Fruit fly (Drosophila melanogaster) whole organism, prepupa: ENCODE results near the gene His2Av.

ENCODE experiments used
- Blimp-1 ChIP-seq: fragments of 200-800 bp; sonication (Bioruptor generic); optimal IDR thresholded peaks from 3 replicates; lab custom pipeline; 2017; ENCODE audit warnings: missing biosample characterization, missing genetic modification characterization, mild to moderate bottlenecking, moderate library complexity, missing genetic modification reagents
- CG1621 ChIP-seq: fragments of 200-800 bp; sonication (Bioruptor generic); optimal IDR thresholded peaks from 3 replicates; lab custom pipeline; 2018; ENCODE audit warnings: missing biosample characterization, mild to moderate bottlenecking, missing genetic modification characterization
- CG16779 ChIP-seq: fragments of 200-800 bp; sonication (Bioruptor generic); optimal IDR thresholded peaks from 3 replicates; lab custom pipeline; 2017; ENCODE audit warnings: missing biosample characterization, mild to moderate bottlenecking, missing genetic modification characterization
- CG4318 ChIP-seq: fragments of 200-800 bp; sonication (Bioruptor generic); optimal IDR thresholded peaks from 3 replicates; lab custom pipeline; 2017; ENCODE audit warnings: missing biosample characterization, mild to moderate bottlenecking, missing genetic modification characterization
- CG7368 ChIP-seq: fragments of 200-800 bp; sonication (Bioruptor generic); optimal IDR thresholded peaks from 3 replicates; lab custom pipeline; 2016; ENCODE audit warnings: missing biosample characterization, missing genetic modification characterization
- Ets96B ChIP-seq: fragments of 200-800 bp; optimal IDR thresholded peaks from 2 replicates; lab custom pipeline; 2019; ENCODE audit warnings: missing biosample characterization, mild to moderate bottlenecking, missing genetic modification characterization, moderate library complexity
- Met ChIP-seq: fragments of 200-800 bp; sonication (Bioruptor generic); optimal IDR thresholded peaks from 3 replicates; lab custom pipeline; 2016; ENCODE audit warnings: missing biosample characterization, missing genetic modification characterization
- Sox102F ChIP-seq: fragments of 200-800 bp; sonication (Bioruptor generic); optimal IDR thresholded peaks from 2 replicates; lab custom pipeline; 2016; ENCODE audit warnings: missing biosample characterization, mild to moderate bottlenecking, missing genetic modification characterization
- Sox14 ChIP-seq: fragments of 200-800 bp; sonication (Bioruptor generic); optimal IDR thresholded peaks from 3 replicates; lab custom pipeline; 2016; ENCODE audit warnings: missing biosample characterization, missing genetic modification characterization
- vri ChIP-seq: fragments of 200-800 bp; sonication (Bioruptor generic); optimal IDR thresholded peaks from 3 replicates; lab custom pipeline; 2016; ENCODE audit warnings: missing biosample characterization, mild to moderate bottlenecking, missing genetic modification characterization

DNA sequence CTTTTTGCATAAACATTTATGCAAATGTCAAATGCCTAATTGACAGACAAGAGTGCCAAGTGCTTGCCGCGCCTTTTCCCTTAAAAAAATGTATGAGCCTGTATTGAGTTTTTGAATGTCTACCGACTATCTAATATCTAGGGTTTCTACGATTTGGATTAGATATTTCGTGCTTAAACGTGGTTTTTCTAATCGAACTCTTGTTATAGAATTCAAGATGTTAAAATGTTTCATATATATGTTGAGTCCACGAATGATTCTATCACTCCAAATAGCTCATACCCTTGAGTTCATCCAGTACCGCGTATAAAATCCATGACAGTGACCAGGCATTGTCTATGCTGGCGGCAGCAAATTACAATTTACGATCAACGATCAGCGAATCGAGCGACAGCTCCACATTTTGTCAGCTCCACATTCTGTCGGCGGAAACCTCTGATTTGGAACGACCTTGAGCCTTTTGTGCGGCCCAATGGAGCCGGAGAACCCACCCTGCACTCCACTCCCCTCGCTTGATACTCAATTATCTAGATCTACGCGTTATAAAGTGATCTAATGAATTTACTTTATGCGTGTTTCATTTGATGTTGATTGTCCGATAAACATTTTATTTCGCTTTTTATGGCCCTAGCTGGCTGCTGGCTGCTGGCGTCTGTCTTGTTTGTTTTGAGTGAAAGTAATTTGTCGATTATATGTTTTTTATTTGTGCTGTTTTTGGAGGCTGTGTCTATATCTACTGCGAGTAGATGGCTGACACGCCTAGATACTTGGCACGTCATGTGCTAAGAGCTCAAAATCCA is 40.2 kb downstream of the His2Av start:
- TF ChIP-seq CG7368 (GFP tag; lab: Kevin White, UChicago) = no peak
- no peak for TF ChIP-seq Sox14 (GFP tag; lab: Kevin White, UChicago)
- no peak for TF ChIP-seq CG4318 (GFP tag; lab: Kevin White, UChicago)
- no peak for TF ChIP-seq Sox102F (GFP tag; lab: Kevin White, UChicago)
- no peak for TF ChIP-seq vri (GFP tag; lab: Kevin White, UChicago)
- TF ChIP-seq CG1621 (tag; lab: Kevin White, UChicago) = no peak
- no peak for TF ChIP-seq Met (GFP tag; lab: Kevin White, UChicago)
- no peak for TF ChIP-seq CG16779 (tag; lab: Kevin White, UChicago)
- no peak for TF ChIP-seq Blimp-1
- TF ChIP-seq Ets96B (tag; lab: Kevin White, UChicago) = no peak
